Worm (Caenorhabditis elegans) whole organism, early embryonic: ENCODE measurements around the gene cest-2.1.

Experiments used
- B0310.2 ChIP-seq: sonication (generic microtip); optimal IDR thresholded peaks from 2 replicates; lab custom pipeline; 2016; ENCODE audit warnings: mild to moderate bottlenecking, missing genetic modification characterization, missing compliant biosample characterization
- F13C5.2 ChIP-seq: sonication (generic microtip); optimal IDR thresholded peaks from 2 replicates; lab custom pipeline; 2017; ENCODE audit warnings: mild to moderate bottlenecking, missing genetic modification characterization, inconsistent platforms, missing compliant biosample characterization
- aly-1 ChIP-seq: sonication (generic microtip); optimal IDR thresholded peaks from 2 replicates; lab custom pipeline; 2016; ENCODE audit warnings: missing genetic modification characterization, missing compliant biosample characterization
- ama-1 ChIP-seq: fragments of 150-350 bp; optimal IDR thresholded peaks from 2 replicates; lab custom pipeline; 2014
- ceh-13 ChIP-seq: fragments of 200-800 bp; sonication (Bioruptor generic); optimal IDR thresholded peaks from 2 replicates; lab custom pipeline; 2018; ENCODE audit warnings: mild to moderate bottlenecking, missing genetic modification characterization, missing compliant biosample characterization
- flt-1 ChIP-seq: fragments of 200-800 bp; sonication (Bioruptor generic); IDR thresholded peaks from 2 replicates; pipeline ENCODE4 v1.3.6; 2022; ENCODE audit warnings: missing genetic modification characterization, missing compliant biosample characterization
- hmg-4 ChIP-seq: fragments of 200-800 bp; sonication (Bioruptor generic); optimal IDR thresholded peaks from 2 replicates; lab custom pipeline; 2018; ENCODE audit warnings: mild to moderate bottlenecking, missing genetic modification characterization, missing compliant biosample characterization
- sea-1 ChIP-seq: fragments of 200-800 bp; sonication (Bioruptor generic); conservative IDR thresholded peaks from 2 replicates; pipeline ENCODE4 v1.3.6; 2022; ENCODE audit warnings: missing genetic modification characterization, missing compliant biosample characterization
- tbx-37 ChIP-seq: fragments of 200-800 bp; sonication (Bioruptor generic); conservative IDR thresholded peaks from 2 replicates; pipeline ENCODE4 v1.3.6; 2022; ENCODE audit warnings: missing genetic modification reagents, missing genetic modification characterization, missing compliant biosample characterization

DNA sequence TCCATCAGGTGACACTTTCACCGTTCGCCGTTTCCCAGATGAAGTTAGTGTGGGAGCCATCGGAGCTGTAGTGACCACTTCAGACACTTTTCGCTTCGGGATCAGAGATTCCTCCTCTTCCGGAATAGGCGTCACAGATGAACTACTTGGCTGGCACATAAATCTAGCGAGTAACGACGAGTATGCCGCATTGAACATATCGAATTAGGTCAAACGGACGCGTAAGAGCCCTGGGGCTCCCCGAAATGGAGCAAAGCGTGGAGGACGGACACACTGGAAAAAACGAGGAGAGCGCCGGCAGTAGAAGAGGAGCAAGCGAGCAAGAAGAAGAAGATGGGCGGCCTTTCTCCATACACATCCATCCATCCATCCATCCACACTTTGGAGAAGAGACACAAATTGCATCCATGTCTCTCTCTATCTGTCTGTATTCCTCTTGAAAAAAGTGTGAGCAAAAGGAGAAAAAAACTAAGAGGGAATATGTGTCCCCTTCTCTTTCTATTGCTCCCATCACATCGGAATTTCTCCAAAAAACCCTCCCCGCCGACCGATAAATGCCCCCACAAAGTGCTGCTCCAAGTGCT is 44.8 kb downstream of the cest-2.1 start:
- TF ChIP-seq F13C5.2 (tag; lab: Kevin White, UChicago) = no peak
- no peak for TF ChIP-seq ceh-13 (GFP tag; lab: Kevin White, UChicago)
- TF ChIP-seq ama-1 = no peak
- TF ChIP-seq flt-1 (GFP tag; lab: Robert Waterston, UW) = no peak
- no peak for TF ChIP-seq aly-1 (tag; lab: Kevin White, UChicago)
- no peak for TF ChIP-seq sea-1 (GFP tag; lab: Robert Waterston, UW)
- no peak for TF ChIP-seq tbx-37 (GFP tag; lab: Robert Waterston, UW)
- TF ChIP-seq hmg-4 = no peak
- no peak for TF ChIP-seq B0310.2 (tag; lab: Kevin White, UChicago)
